Fruit fly (Drosophila melanogaster) whole organism, embryonic: ENCODE data around the gene Tbcd.

Experiments
- CG12942 ChIP-seq: fragments of 200-800 bp; sonication (Bioruptor generic); optimal IDR thresholded peaks from 3 replicates; lab custom pipeline; 2016; ENCODE audit warnings: missing biosample characterization, missing genetic modification characterization
- CG4854 ChIP-seq: fragments of 200-800 bp; sonication (Bioruptor generic); optimal IDR thresholded peaks from 2 replicates; lab custom pipeline; 2016; ENCODE audit warnings: missing biosample characterization, missing genetic modification characterization, inconsistent platforms
- D19B ChIP-seq: fragments of 200-800 bp; sonication (Bioruptor generic); optimal IDR thresholded peaks from 2 replicates; lab custom pipeline; 2017; ENCODE audit warnings: missing biosample characterization, mild to moderate bottlenecking, missing genetic modification characterization
- Dp ChIP-seq: fragments of 200-800 bp; sonication (Bioruptor generic); optimal IDR thresholded peaks from 2 replicates; lab custom pipeline; 2018; ENCODE audit warnings: missing biosample characterization, mild to moderate bottlenecking, missing genetic modification characterization, moderate library complexity
- E2f1 ChIP-seq: fragments of 200-800 bp; sonication (Bioruptor generic); IDR thresholded peaks from 2 replicates; pipeline ENCODE4 v1.3.6; 2022; ENCODE audit warnings: missing biosample characterization, missing genetic modification characterization
- Elba2 ChIP-seq: fragments of 200-800 bp; sonication (Bioruptor generic); optimal IDR thresholded peaks from 3 replicates; lab custom pipeline; 2016; ENCODE audit warnings: missing biosample characterization, missing genetic modification characterization
- Hand ChIP-seq: fragments of 200-800 bp; sonication (Bioruptor generic); optimal IDR thresholded peaks from 2 replicates; lab custom pipeline; 2017; ENCODE audit warnings: mild to moderate bottlenecking, missing biosample characterization, missing genetic modification reagents, missing genetic modification characterization
- Mad ChIP-seq: fragments of 200-800 bp; sonication (Bioruptor generic); optimal IDR thresholded peaks from 2 replicates; lab custom pipeline; 2016; ENCODE audit warnings: missing biosample characterization, missing genetic modification characterization
- cg ChIP-seq: fragments of 200-800 bp; sonication (Bioruptor generic); optimal IDR thresholded peaks from 3 replicates; lab custom pipeline; 2019; ENCODE audit warnings: missing biosample characterization, mild to moderate bottlenecking, missing genetic modification characterization, moderate library complexity
- hkb ChIP-seq, 2 experiments: fragments of 200-800 bp in 1 of 2; fragments of >200 bp in 1 of 2; sonication (Bioruptor generic) in 1 of 2; IDR thresholded peaks in 1 of 2; optimal IDR thresholded peaks in 1 of 2; 2 replicates each; pipeline versions ENCODE4 v1.3.6 to Lab custom; 2017 to 2022; ENCODE audit warnings: missing biosample characterization in 1 of 2, missing genetic modification characterization in 1 of 2
- knrl ChIP-seq: fragments of 200-800 bp; sonication (Bioruptor generic); IDR thresholded peaks from 3 replicates; pipeline ENCODE4 v1.3.6; 2022; ENCODE audit warnings: missing biosample characterization, missing genetic modification characterization; ENCODE audit not compliant: partially characterized antibody
- tap ChIP-seq: fragments of 200-800 bp; optimal IDR thresholded peaks from 3 replicates; lab custom pipeline; 2019; ENCODE audit warnings: missing biosample characterization, mild to moderate bottlenecking, missing genetic modification characterization, moderate library complexity
- tin ChIP-seq: fragments of 200-800 bp; sonication (Bioruptor generic); optimal IDR thresholded peaks from 3 replicates; lab custom pipeline; 2016; ENCODE audit warnings: missing biosample characterization, missing genetic modification characterization

DNA sequence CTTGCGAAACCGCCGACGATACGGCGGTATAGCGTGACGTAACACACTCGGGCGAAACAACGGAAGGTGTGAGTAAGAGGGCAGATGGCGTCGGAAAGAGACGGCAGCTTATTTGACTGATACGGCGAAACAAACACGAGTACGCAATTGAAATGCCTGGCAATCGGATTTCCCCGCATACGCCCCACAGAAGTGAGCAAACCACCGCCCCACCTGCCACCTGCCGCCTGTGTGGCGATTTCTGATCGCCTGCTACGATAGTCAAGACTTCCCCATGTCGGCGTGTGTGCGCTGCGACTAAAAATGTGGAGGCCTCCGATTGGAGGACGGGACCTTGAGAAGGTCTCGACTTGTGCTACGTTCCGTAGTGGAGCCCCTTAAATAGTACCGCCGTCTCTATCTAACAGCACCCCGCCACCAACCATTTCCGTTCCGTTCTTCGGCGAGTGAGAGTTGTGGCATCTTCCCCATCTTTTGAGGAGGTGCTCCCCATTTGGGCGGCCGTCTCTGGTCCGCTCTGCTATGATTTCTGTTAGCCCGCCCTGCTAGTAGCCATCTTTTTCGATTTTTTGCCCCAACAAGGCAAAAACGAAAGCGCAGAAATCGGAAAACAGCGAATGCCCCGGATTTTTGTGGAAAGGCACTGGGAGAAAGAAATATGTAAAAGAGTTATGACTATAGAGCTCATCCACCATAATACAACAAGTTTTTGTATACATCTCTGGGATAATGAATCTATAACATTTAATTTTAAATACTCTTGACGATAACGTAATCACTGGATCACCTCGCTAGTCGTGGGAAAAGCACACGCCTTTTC, 51.5 kb downstream of the Tbcd start:
- TF ChIP-seq Elba2 (peak; percentile 41), tap (tag; lab: Kevin White, UChicago) (peak; percentile 74), Mad (GFP tag; lab: Kevin White, UChicago) (peak; percentile 76), E2f1 (GFP tag; lab: Robert Waterston, UW) (no peak), knrl (GFP tag; lab: Robert Waterston, UW) (no peak), tin (peak; percentile 79), CG4854 (GFP tag; lab: Kevin White, UChicago) (peak; percentile 82), CG12942 (peak; percentile 81), hkb (optimal IDR thresholded peaks at IDR 0.05; lab: Kevin White, UChicago) (no peak), hkb (GFP tag; IDR thresholded peaks at IDR 0.05; lab: Robert Waterston, UW) (no peak), Hand (GFP tag; lab: Kevin White, UChicago) (peak; percentile 50), D19B (GFP tag; lab: Kevin White, UChicago) (peak; percentile 63), Dp (GFP tag; lab: Kevin White, UChicago) (no peak), cg (GFP tag; lab: Kevin White, UChicago) (peak; percentile 57)
